Worm (Caenorhabditis elegans): ENCODE results near the gene C50D2.6.

Gene C50D2.6

ce11 chrII:75831-76230 lies 8.4 kb upstream of the C50D2.6 start:
- TF ChIP-seq nhr-23 (tag; optimal IDR thresholded peaks at IDR 0.05) (no peak), eor-1 (tag; optimal IDR thresholded peaks at IDR 0.05) (no peak), ztf-11 (tag; optimal IDR thresholded peaks at IDR 0.05) (no peak), elt-1 (tag; optimal IDR thresholded peaks at IDR 0.05) (no peak), ceh-28 (tag; optimal IDR thresholded peaks at IDR 0.05) (no peak), skn-1 (tag; optimal IDR thresholded peaks at IDR 0.05) (no peak), nhr-11 (tag; optimal IDR thresholded peaks at IDR 0.05) (no peak)

DNA sequence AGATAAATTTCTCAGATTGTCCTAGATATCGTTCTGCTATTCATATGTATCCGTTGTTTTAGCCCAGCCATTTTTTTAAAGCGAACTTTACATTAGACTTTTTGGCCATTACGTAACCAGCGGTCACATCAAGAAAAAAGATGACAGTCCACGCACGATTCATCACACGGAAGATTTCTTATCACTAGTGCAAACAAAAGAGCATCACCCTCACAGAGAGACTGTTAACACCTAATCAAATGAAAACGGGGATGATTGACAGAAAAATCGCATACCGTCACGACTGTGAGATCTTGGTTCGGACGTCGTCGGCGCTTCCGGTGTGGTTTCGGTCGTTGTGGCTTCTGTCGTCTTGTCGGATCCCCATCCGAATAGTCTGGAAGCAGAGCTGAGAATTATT lies 7.6 kb upstream of the C50D2.6 start:
- TF ChIP-seq lin-15B (tag; optimal IDR thresholded peaks at IDR 0.05) (no peak), elt-2 (tag; optimal IDR thresholded peaks at IDR 0.05) (peak; percentile 16)

DNA sequence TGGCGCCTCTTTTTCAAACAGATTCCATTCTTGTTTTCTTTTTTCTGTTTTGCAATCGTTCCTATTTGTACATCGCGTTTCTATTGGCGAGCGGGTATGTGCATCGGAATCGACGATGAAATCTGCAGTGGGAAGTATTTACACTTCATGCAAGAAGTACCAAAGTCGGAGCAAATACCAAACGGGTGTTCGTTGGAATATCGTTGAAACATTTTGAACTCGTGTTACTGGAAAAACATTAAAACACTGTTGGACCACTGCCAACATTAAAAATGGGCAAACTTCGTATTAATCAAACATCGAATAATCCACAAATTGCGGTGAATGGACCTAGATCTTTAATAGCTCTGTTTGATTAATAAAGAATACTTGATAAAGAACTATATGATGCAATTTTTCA lies 5.1 kb upstream of the C50D2.6 start, which contains the start of gene C23H3.9:
Gene C23H3.9 (minus strand): TSS at position 101 of the 400 bp plus-strand sequence.
- no peak for TF ChIP-seq hmg-11 (tag; optimal IDR thresholded peaks at IDR 0.05)
- no peak for TF ChIP-seq lin-15B (tag; optimal IDR thresholded peaks at IDR 0.05)
- no peak for TF ChIP-seq zag-1 (tag; optimal IDR thresholded peaks at IDR 0.05)
- TF ChIP-seq egl-27 (tag; optimal IDR thresholded peaks at IDR 0.05): no peak
- no peak for TF ChIP-seq nhr-23 (tag; optimal IDR thresholded peaks at IDR 0.05)
- TF ChIP-seq lin-39 (tag; optimal IDR thresholded peaks at IDR 0.05): no peak
- TF ChIP-seq nhr-77 (tag; optimal IDR thresholded peaks at IDR 0.05): no peak
- TF ChIP-seq ceh-28 (tag; optimal IDR thresholded peaks at IDR 0.05): no peak
- TF ChIP-seq sea-2 (GFP tag; optimal IDR thresholded peaks at IDR 0.05): no peak
- TF ChIP-seq nhr-76 (tag; optimal IDR thresholded peaks at IDR 0.05): no peak
- no peak for TF ChIP-seq ztf-11 (tag; optimal IDR thresholded peaks at IDR 0.05)
- no peak for TF ChIP-seq snpc-4 (tag; optimal IDR thresholded peaks at IDR 0.05)
- TF ChIP-seq ceh-9 (tag; optimal IDR thresholded peaks at IDR 0.05): no peak
- no peak for TF ChIP-seq ztf-4 (tag; optimal IDR thresholded peaks at IDR 0.05)
- TF ChIP-seq unc-39 (tag; optimal IDR thresholded peaks at IDR 0.05): no peak
- no peak for TF ChIP-seq ZK546.5 (tag; optimal IDR thresholded peaks at IDR 0.05)
- TF ChIP-seq nhr-43 (tag; optimal IDR thresholded peaks at IDR 0.05; ENCODE audit: poor library complexity, severe bottlenecking): no peak
- TF ChIP-seq egl-5 (tag; optimal IDR thresholded peaks at IDR 0.05): no peak

DNA sequence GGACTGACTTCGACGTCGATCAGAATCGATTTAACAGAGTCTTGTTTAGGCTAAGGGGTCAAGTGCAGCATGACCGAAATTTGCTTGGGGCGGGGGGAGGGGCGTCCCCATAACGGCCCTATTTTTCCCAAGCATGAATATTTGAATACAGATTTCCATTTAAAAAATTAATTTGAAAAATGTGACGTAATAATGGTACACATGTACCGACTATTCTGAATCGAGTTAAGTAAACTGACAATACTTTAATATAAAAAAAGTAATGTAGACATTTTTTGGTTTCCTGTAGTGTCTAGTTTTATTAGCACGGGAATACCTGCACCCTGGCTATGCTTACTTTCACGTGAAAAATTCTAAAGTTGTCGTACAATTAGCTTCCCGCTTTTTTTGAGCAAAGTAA lies 2.6 kb downstream of the C50D2.6 start:
- no peak for TF ChIP-seq hmg-11 (tag; optimal IDR thresholded peaks at IDR 0.05)

ce11 chrII:87937-88336 lies 3.7 kb downstream of the C50D2.6 start:
- TF ChIP-seq pha-4 (tag; optimal IDR thresholded peaks at IDR 0.05) (no peak), pqm-1 (tag; optimal IDR thresholded peaks at IDR 0.05) (no peak), ztf-4 (tag; optimal IDR thresholded peaks at IDR 0.05) (no peak), lin-39 (tag; optimal IDR thresholded peaks at IDR 0.05) (no peak), elt-3 (tag; optimal IDR thresholded peaks at IDR 0.05) (no peak), egl-5 (tag; optimal IDR thresholded peaks at IDR 0.05) (no peak)

DNA sequence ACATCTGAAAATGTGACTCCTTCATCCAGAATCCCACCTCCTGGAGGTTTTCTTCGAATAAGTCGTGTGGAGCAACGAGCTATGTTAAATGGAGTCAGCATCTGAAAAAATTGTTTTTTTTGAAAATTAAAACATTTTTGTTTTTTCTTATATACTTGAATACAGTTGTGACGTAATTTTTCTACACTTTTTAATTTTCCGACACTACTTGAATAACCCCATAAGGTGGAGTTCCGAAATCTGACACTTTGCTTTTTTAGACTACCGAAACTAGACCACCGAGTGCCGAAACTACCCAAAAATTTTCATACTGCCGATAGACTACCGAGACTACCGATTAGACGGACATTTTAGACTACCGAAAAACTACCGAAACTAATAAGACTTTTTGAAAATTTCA lies 7.2 kb downstream of the C50D2.6 start, which contains the start of gene mcat-1:
Gene mcat-1 (minus strand): TSS at position 101 of the 400 bp plus-strand sequence.
- no peak for TF ChIP-seq lin-39 (tag; optimal IDR thresholded peaks at IDR 0.05)
- no peak for TF ChIP-seq elt-2 (tag; optimal IDR thresholded peaks at IDR 0.05)
- TF ChIP-seq daf-12 (tag; optimal IDR thresholded peaks at IDR 0.05): no peak
- TF ChIP-seq elt-1 (tag; optimal IDR thresholded peaks at IDR 0.05): no peak
- no peak for TF ChIP-seq fkh-10 (GFP tag; optimal IDR thresholded peaks at IDR 0.05)
- TF ChIP-seq tbx-2 (tag; optimal IDR thresholded peaks at IDR 0.05): no peak
- no peak for TF ChIP-seq pqm-1 (tag; optimal IDR thresholded peaks at IDR 0.05)

- TF ChIP-seq mdl-1 (tag; optimal IDR thresholded peaks at IDR 0.05): no peak
- no peak for TF ChIP-seq nhr-76 (tag; optimal IDR thresholded peaks at IDR 0.05)
- no peak for TF ChIP-seq ceh-9 (tag; optimal IDR thresholded peaks at IDR 0.05)
- no peak for TF ChIP-seq pqm-1 (tag; optimal IDR thresholded peaks at IDR 0.05)
- TF ChIP-seq nhr-12 (tag; optimal IDR thresholded peaks at IDR 0.05): no peak
- TF ChIP-seq nhr-23 (tag; optimal IDR thresholded peaks at IDR 0.05): no peak
- no peak for TF ChIP-seq jun-1 (tag; optimal IDR thresholded peaks at IDR 0.05)
- no peak for TF ChIP-seq ceh-82 (tag; optimal IDR thresholded peaks at IDR 0.05)
- TF ChIP-seq nfya-1 (tag; optimal IDR thresholded peaks at IDR 0.05; ENCODE audit: insufficient read depth): no peak
- no peak for TF ChIP-seq fos-1 (tag; optimal IDR thresholded peaks at IDR 0.05)
- TF ChIP-seq R02D3.7 (tag; optimal IDR thresholded peaks at IDR 0.05): no peak
- TF ChIP-seq nhr-25 (tag; optimal IDR thresholded peaks at IDR 0.05): no peak
- no peak for TF ChIP-seq unc-62 (GFP tag; optimal IDR thresholded peaks at IDR 0.05)
- TF ChIP-seq hmg-11 (tag; optimal IDR thresholded peaks at IDR 0.05): no peak
- TF ChIP-seq zag-1 (tag; optimal IDR thresholded peaks at IDR 0.05): no peak
- TF ChIP-seq egl-27 (tag; optimal IDR thresholded peaks at IDR 0.05): no peak
- TF ChIP-seq tbx-2 (tag; optimal IDR thresholded peaks at IDR 0.05): no peak
- TF ChIP-seq lin-15B (tag; optimal IDR thresholded peaks at IDR 0.05): no peak
- no peak for TF ChIP-seq lin-39 (tag; optimal IDR thresholded peaks at IDR 0.05)
- TF ChIP-seq ztf-11 (tag; optimal IDR thresholded peaks at IDR 0.05): no peak
These were observed 10.9 kb downstream of the C50D2.6 start, which contains the start of gene C50D2.7 for ce11 chrII:95177-95576. C50D2.7 (minus strand) TSS chrII:95277.

Measured in whole organism, L3 larva.